Worm (Caenorhabditis elegans): ENCODE measurements around the gene ugt-56.

DNA sequence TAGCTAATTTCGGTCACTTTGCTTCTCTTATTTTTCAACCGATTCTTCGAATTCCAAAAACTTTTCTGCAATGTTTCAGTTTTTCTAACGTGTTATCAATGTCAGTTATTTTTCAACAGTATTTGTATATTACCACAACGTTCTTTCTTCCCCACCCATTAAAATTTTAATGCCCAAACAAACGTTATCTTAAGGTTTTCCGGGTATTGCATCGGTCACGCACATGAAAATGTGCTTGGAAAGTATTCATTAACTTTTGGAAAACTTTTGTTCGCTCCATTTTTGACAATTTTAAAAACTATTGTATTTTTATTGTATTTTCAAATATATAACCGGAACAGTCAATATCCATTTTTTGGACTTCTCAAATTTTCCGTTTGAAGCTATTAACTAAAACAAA is 37.3 kb downstream of the ugt-56 start:
- TF ChIP-seq mab-5 (tag; optimal IDR thresholded peaks at IDR 0.05), result no peak
- TF ChIP-seq unc-120 (tag; optimal IDR thresholded peaks at IDR 0.05; ENCODE audit: poor library complexity, severe bottlenecking), result no peak
- no peak for TF ChIP-seq nhr-28 (tag; optimal IDR thresholded peaks at IDR 0.05)
- TF ChIP-seq ztf-11 (tag; optimal IDR thresholded peaks at IDR 0.05), result no peak
- TF ChIP-seq nhr-12 (tag; optimal IDR thresholded peaks at IDR 0.05), result no peak
- TF ChIP-seq unc-39 (tag; optimal IDR thresholded peaks at IDR 0.05), result no peak

All from whole organism, mixed stage, embryonic.